Fruit fly (Drosophila melanogaster) S2 (cell line): ENCODE data around the gene CG34183.

Experiments used
- CG8478 ChIP-seq: fragments of >200 bp; optimal IDR thresholded peaks from 2 replicates; lab custom pipeline; 2018
- CTCF ChIP-seq, 2 experiments: fragments of >200 bp; optimal IDR thresholded peaks; 2 replicates each; lab custom pipeline; 2018

DNA sequence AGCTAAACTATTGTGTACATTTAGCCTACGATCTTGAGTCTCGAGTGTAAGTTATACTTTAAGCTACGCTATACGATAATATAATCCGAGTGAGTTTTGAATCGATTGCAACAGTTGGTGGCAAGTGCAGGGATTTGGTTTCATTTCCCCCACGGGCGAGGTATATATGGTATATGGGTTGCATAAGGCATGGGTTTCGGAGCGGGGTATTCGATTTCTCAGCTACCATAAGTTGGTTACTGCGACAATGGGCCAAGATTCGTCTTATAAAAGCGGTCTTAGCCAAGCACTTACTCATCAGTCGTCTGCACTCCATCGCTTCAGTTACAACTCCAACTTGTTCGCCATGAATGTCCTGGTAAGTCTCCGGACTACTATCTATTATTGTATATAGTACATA lies 39.7 kb upstream of the CG34183 start, which contains the start of gene CG42367:
- TF ChIP-seq CG8478 (lab: Kevin White, UChicago) (no peak), CTCF (optimal IDR thresholded peaks at IDR 0.05; lab: Kevin White, UChicago) (no peak)
